Worm (Caenorhabditis elegans): Measurements from ENCODE around the gene npr-38.

The npr-38 gene

ce11 chrX:6292812-6293211 is 18.7 kb upstream of the npr-38 start, which contains the start of gene mom-1:
TSS of gene mom-1 (plus strand) at chrX:6293112.
- TF ChIP-seq hnd-1 (tag; optimal IDR thresholded peaks at IDR 0.05) (no peak), tra-4 (tag; optimal IDR thresholded peaks at IDR 0.05) (no peak), F13C5.2 (tag; optimal IDR thresholded peaks at IDR 0.05) (no peak), tbx-11 (GFP tag; IDR thresholded peaks at IDR 0.05) (no peak)

ce11 chrX:6296402-6296844 is 15.1 kb upstream of the npr-38 start:
- peak; percentile 79 for TF ChIP-seq scrt-1 (GFP tag; IDR thresholded peaks at IDR 0.05)
- TF ChIP-seq tbx-11 (GFP tag; IDR thresholded peaks at IDR 0.05): no peak
- TF ChIP-seq tra-4 (tag; optimal IDR thresholded peaks at IDR 0.05): peak; percentile 40
- no peak for TF ChIP-seq ceh-36 (tag; optimal IDR thresholded peaks at IDR 0.05)
- TF ChIP-seq aly-1 (tag; optimal IDR thresholded peaks at IDR 0.05): no peak
- peak; percentile 64; the same call in 1 of the 2 replicates for TF ChIP-seq tbx-37 (GFP tag; conservative IDR thresholded peaks at IDR 0.05)
- peak; percentile 1 for TF ChIP-seq ets-7 (tag; optimal IDR thresholded peaks at IDR 0.05)
- peak; percentile 95 for TF ChIP-seq F13C5.2 (tag; optimal IDR thresholded peaks at IDR 0.05)
- TF ChIP-seq B0310.2 (tag; optimal IDR thresholded peaks at IDR 0.05): no peak
- TF ChIP-seq sea-1 (GFP tag; conservative IDR thresholded peaks at IDR 0.05): peak; percentile 63
- TF ChIP-seq hmbx-1 (tag; optimal IDR thresholded peaks at IDR 0.05): no peak
- peak; percentile 51 for TF ChIP-seq ceh-13 (GFP tag; optimal IDR thresholded peaks at IDR 0.05)
- TF ChIP-seq flt-1 (GFP tag; IDR thresholded peaks at IDR 0.05): peak; percentile 70
- TF ChIP-seq hmg-4 (GFP tag; optimal IDR thresholded peaks at IDR 0.05): peak; percentile 92
- TF ChIP-seq hnd-1 (tag; optimal IDR thresholded peaks at IDR 0.05): peak; percentile 37
- no peak for TF ChIP-seq ama-1 (optimal IDR thresholded peaks at IDR 0.05)
- TF ChIP-seq pes-1 (GFP tag; IDR thresholded peaks at IDR 0.05): no peak; the same call in 1 of the 2 replicates

- TF ChIP-seq ets-7 (tag; optimal IDR thresholded peaks at IDR 0.05): no peak
- no peak for TF ChIP-seq ceh-36 (tag; optimal IDR thresholded peaks at IDR 0.05)
- no peak for TF ChIP-seq sea-1 (GFP tag; conservative IDR thresholded peaks at IDR 0.05)
- TF ChIP-seq pes-1 (GFP tag; IDR thresholded peaks at IDR 0.05): no peak
- no peak for TF ChIP-seq hnd-1 (tag; optimal IDR thresholded peaks at IDR 0.05)
- no peak for TF ChIP-seq aly-1 (tag; optimal IDR thresholded peaks at IDR 0.05)
- no peak for TF ChIP-seq F13C5.2 (tag; optimal IDR thresholded peaks at IDR 0.05)
- TF ChIP-seq flt-1 (GFP tag; IDR thresholded peaks at IDR 0.05): no peak
- no peak for TF ChIP-seq scrt-1 (GFP tag; IDR thresholded peaks at IDR 0.05)
- TF ChIP-seq ceh-13 (GFP tag; optimal IDR thresholded peaks at IDR 0.05): no peak
- TF ChIP-seq B0310.2 (tag; optimal IDR thresholded peaks at IDR 0.05): no peak
- no peak for TF ChIP-seq tra-4 (tag; optimal IDR thresholded peaks at IDR 0.05)
- TF ChIP-seq hmbx-1 (tag; optimal IDR thresholded peaks at IDR 0.05): no peak
- no peak for TF ChIP-seq hmg-4 (GFP tag; optimal IDR thresholded peaks at IDR 0.05)
- no peak for TF ChIP-seq ama-1 (optimal IDR thresholded peaks at IDR 0.05)
- no peak for TF ChIP-seq tbx-37 (GFP tag; conservative IDR thresholded peaks at IDR 0.05)
These were observed 11.8 kb upstream of the npr-38 start, which contains the start of gene cest-16 for ce11 chrX:6299641-6300240. TSS of gene cest-16 (plus strand) at chrX:6299942.

- TF ChIP-seq sea-1 (GFP tag; conservative IDR thresholded peaks at IDR 0.05) (no peak), hmg-4 (GFP tag; optimal IDR thresholded peaks at IDR 0.05) (no peak), hnd-1 (tag; optimal IDR thresholded peaks at IDR 0.05) (no peak), tbx-37 (GFP tag; conservative IDR thresholded peaks at IDR 0.05) (no peak), hmbx-1 (tag; optimal IDR thresholded peaks at IDR 0.05) (no peak), B0310.2 (tag; optimal IDR thresholded peaks at IDR 0.05) (no peak), ceh-13 (GFP tag; optimal IDR thresholded peaks at IDR 0.05) (no peak), ama-1 (optimal IDR thresholded peaks at IDR 0.05) (no peak), ceh-36 (tag; optimal IDR thresholded peaks at IDR 0.05) (no peak), tbx-11 (GFP tag; IDR thresholded peaks at IDR 0.05) (no peak), flt-1 (GFP tag; IDR thresholded peaks at IDR 0.05) (no peak), pes-1 (GFP tag; IDR thresholded peaks at IDR 0.05) (no peak), scrt-1 (GFP tag; IDR thresholded peaks at IDR 0.05) (no peak), ets-7 (tag; optimal IDR thresholded peaks at IDR 0.05) (no peak), tra-4 (tag; optimal IDR thresholded peaks at IDR 0.05) (no peak), F13C5.2 (tag; optimal IDR thresholded peaks at IDR 0.05) (no peak), aly-1 (tag; optimal IDR thresholded peaks at IDR 0.05) (no peak)
These were observed 7.3 kb downstream of the npr-38 start for ce11 chrX:6318803-6319202.

- TF ChIP-seq hmg-4 (GFP tag; optimal IDR thresholded peaks at IDR 0.05) (no peak), hmbx-1 (tag; optimal IDR thresholded peaks at IDR 0.05) (no peak), tbx-37 (GFP tag; conservative IDR thresholded peaks at IDR 0.05) (no peak), tbx-11 (GFP tag; IDR thresholded peaks at IDR 0.05) (no peak), ceh-13 (GFP tag; optimal IDR thresholded peaks at IDR 0.05) (no peak), hnd-1 (tag; optimal IDR thresholded peaks at IDR 0.05) (no peak), ceh-36 (tag; optimal IDR thresholded peaks at IDR 0.05) (no peak), sea-1 (GFP tag; conservative IDR thresholded peaks at IDR 0.05) (no peak), scrt-1 (GFP tag; IDR thresholded peaks at IDR 0.05) (no peak), pes-1 (GFP tag; IDR thresholded peaks at IDR 0.05) (no peak), flt-1 (GFP tag; IDR thresholded peaks at IDR 0.05) (no peak), ama-1 (optimal IDR thresholded peaks at IDR 0.05) (no peak), B0310.2 (tag; optimal IDR thresholded peaks at IDR 0.05) (no peak), F13C5.2 (tag; optimal IDR thresholded peaks at IDR 0.05) (no peak), tra-4 (tag; optimal IDR thresholded peaks at IDR 0.05) (no peak), ets-7 (tag; optimal IDR thresholded peaks at IDR 0.05) (no peak)
These were observed 8.1 kb downstream of the npr-38 start, which contains the start of gene chtb-3 for ce11 chrX:6319546-6319945. TSS of gene chtb-3 (minus strand) at chrX:6319646.

- no peak for TF ChIP-seq pes-1 (GFP tag; IDR thresholded peaks at IDR 0.05)
- no peak for TF ChIP-seq ceh-13 (GFP tag; optimal IDR thresholded peaks at IDR 0.05)
- TF ChIP-seq aly-1 (tag; optimal IDR thresholded peaks at IDR 0.05): no peak
- no peak for TF ChIP-seq hnd-1 (tag; optimal IDR thresholded peaks at IDR 0.05)
- TF ChIP-seq sea-1 (GFP tag; conservative IDR thresholded peaks at IDR 0.05): no peak
- no peak for TF ChIP-seq tra-4 (tag; optimal IDR thresholded peaks at IDR 0.05)
- TF ChIP-seq ceh-36 (tag; optimal IDR thresholded peaks at IDR 0.05): no peak
- no peak for TF ChIP-seq hmg-4 (GFP tag; optimal IDR thresholded peaks at IDR 0.05)
- no peak for TF ChIP-seq F13C5.2 (tag; optimal IDR thresholded peaks at IDR 0.05)
These were observed 9.4 kb downstream of the npr-38 start for ce11 chrX:6320887-6321286.

ce11 chrX:6321380-6321779 is 9.9 kb downstream of the npr-38 start:
- TF ChIP-seq ceh-36 (tag; optimal IDR thresholded peaks at IDR 0.05) (no peak), scrt-1 (GFP tag; IDR thresholded peaks at IDR 0.05) (no peak), flt-1 (GFP tag; IDR thresholded peaks at IDR 0.05) (no peak), ets-7 (tag; optimal IDR thresholded peaks at IDR 0.05) (no peak), hnd-1 (tag; optimal IDR thresholded peaks at IDR 0.05) (no peak), tbx-37 (GFP tag; conservative IDR thresholded peaks at IDR 0.05) (no peak), pes-1 (GFP tag; IDR thresholded peaks at IDR 0.05) (no peak), tra-4 (tag; optimal IDR thresholded peaks at IDR 0.05) (no peak), ama-1 (optimal IDR thresholded peaks at IDR 0.05) (no peak), tbx-11 (GFP tag; IDR thresholded peaks at IDR 0.05) (no peak), B0310.2 (tag; optimal IDR thresholded peaks at IDR 0.05) (no peak), sea-1 (GFP tag; conservative IDR thresholded peaks at IDR 0.05) (no peak), aly-1 (tag; optimal IDR thresholded peaks at IDR 0.05) (no peak), F13C5.2 (tag; optimal IDR thresholded peaks at IDR 0.05) (no peak), hmg-4 (GFP tag; optimal IDR thresholded peaks at IDR 0.05) (no peak), ceh-13 (GFP tag; optimal IDR thresholded peaks at IDR 0.05) (no peak), hmbx-1 (tag; optimal IDR thresholded peaks at IDR 0.05) (no peak)

Measured in whole organism, early embryonic.